Fruit fly (Drosophila melanogaster) whole organism, adult: ENCODE data around the gene Idh.
A peak's percentile ranks its signal among the peaks of the same experiment; 100 is the strongest.

ENCODE experiments used
- CG11617 ChIP-seq: fragments of 200-800 bp; sonication (Bioruptor generic); optimal IDR thresholded peaks from 2 replicates; lab custom pipeline; 2017; ENCODE audit warnings: mild to moderate bottlenecking, missing biosample characterization, missing genetic modification reagents, missing genetic modification characterization
- CG12768 ChIP-seq: fragments of 200-800 bp; sonication (Bioruptor generic); optimal IDR thresholded peaks from 2 replicates; lab custom pipeline; 2017; ENCODE audit warnings: missing biosample characterization, missing genetic modification characterization, mild to moderate bottlenecking, moderate library complexity, missing genetic modification reagents
- CG14711 ChIP-seq: fragments of 200-800 bp; sonication (Bioruptor generic); optimal IDR thresholded peaks from 2 replicates; lab custom pipeline; 2018; ENCODE audit warnings: missing biosample characterization, mild to moderate bottlenecking, missing genetic modification characterization, moderate library complexity
- CG1620 ChIP-seq: fragments of 200-800 bp; sonication (Bioruptor generic); optimal IDR thresholded peaks from 2 replicates; lab custom pipeline; 2016; ENCODE audit warnings: missing biosample characterization, missing genetic modification characterization
- CG33017 ChIP-seq: fragments of 200-800 bp; sonication (Bioruptor generic); optimal IDR thresholded peaks from 2 replicates; lab custom pipeline; 2018; ENCODE audit warnings: missing biosample characterization, mild to moderate bottlenecking, missing genetic modification characterization, moderate library complexity
- CG5204 ChIP-seq: fragments of 200-800 bp; sonication (Bioruptor generic); optimal IDR thresholded peaks from 2 replicates; lab custom pipeline; 2016; ENCODE audit warnings: missing biosample characterization, missing genetic modification characterization
- CG7045 ChIP-seq: fragments of 200-800 bp; sonication (Bioruptor generic); optimal IDR thresholded peaks from 2 replicates; lab custom pipeline; 2017; ENCODE audit warnings: missing biosample characterization, mild to moderate bottlenecking, missing genetic modification characterization
- CG7101 ChIP-seq: fragments of 200-800 bp; sonication (Bioruptor generic); optimal IDR thresholded peaks from 2 replicates; lab custom pipeline; 2018; ENCODE audit warnings: missing biosample characterization, mild to moderate bottlenecking, missing genetic modification characterization, moderate library complexity
- Clk ChIP-seq: fragments of 200-800 bp; sonication (Bioruptor generic); optimal IDR thresholded peaks from 2 replicates; lab custom pipeline; 2017; ENCODE audit warnings: missing biosample characterization, missing genetic modification characterization
- Crg-1 ChIP-seq: fragments of 200-800 bp; sonication (Bioruptor generic); optimal IDR thresholded peaks from 2 replicates; lab custom pipeline; 2016; ENCODE audit warnings: missing biosample characterization, missing genetic modification characterization
- Hr96 ChIP-seq: fragments of 200-800 bp; sonication (Bioruptor generic); optimal IDR thresholded peaks from 2 replicates; lab custom pipeline; 2016; ENCODE audit warnings: missing biosample characterization, missing genetic modification characterization
- Mnt ChIP-seq: fragments of 200-800 bp; sonication (Bioruptor generic); optimal IDR thresholded peaks from 2 replicates; lab custom pipeline; 2016; ENCODE audit warnings: missing biosample characterization, mild to moderate bottlenecking, missing genetic modification characterization
- bab1 ChIP-seq: fragments of 200-800 bp; sonication (Bioruptor generic); optimal IDR thresholded peaks from 3 replicates; lab custom pipeline; 2019; ENCODE audit warnings: missing biosample characterization, mild to moderate bottlenecking, missing genetic modification characterization, moderate library complexity
- cic ChIP-seq: fragments of 200-800 bp; sonication (Bioruptor generic); optimal IDR thresholded peaks from 2 replicates; lab custom pipeline; 2017; ENCODE audit warnings: missing biosample characterization, mild to moderate bottlenecking, missing genetic modification characterization, moderate library complexity
- cnc ChIP-seq, 2 experiments: fragments of >200 bp; optimal IDR thresholded peaks; 2 replicates each; lab custom pipeline; 2017
- kay ChIP-seq: fragments of 200-800 bp; sonication (Bioruptor generic); peaks from one replicate; lab custom pipeline; 2016; ENCODE audit warnings: missing biosample characterization, missing genetic modification characterization, borderline replicate concordance
- ovo ChIP-seq: fragments of 200-800 bp; sonication (Bioruptor generic); optimal IDR thresholded peaks from 2 replicates; lab custom pipeline; 2016; ENCODE audit warnings: missing biosample characterization, missing genetic modification characterization
- pad ChIP-seq: fragments of 200-800 bp; sonication (Bioruptor generic); optimal IDR thresholded peaks from 3 replicates; lab custom pipeline; 2017; ENCODE audit warnings: missing biosample characterization, missing genetic modification characterization, mild to moderate bottlenecking, moderate library complexity, missing genetic modification reagents
- tj ChIP-seq: fragments of 200-800 bp; sonication (Bioruptor generic); optimal IDR thresholded peaks from 3 replicates; lab custom pipeline; 2017; ENCODE audit warnings: missing biosample characterization, mild to moderate bottlenecking, missing genetic modification characterization, moderate library complexity
- toe ChIP-seq: fragments of 200-800 bp; sonication (Bioruptor generic); optimal IDR thresholded peaks from 2 replicates; lab custom pipeline; 2016; ENCODE audit warnings: missing biosample characterization, missing genetic modification characterization

Idh gene

dm6 chr3L:8371538-8371937, 10.8 kb upstream of the Idh start:
- TF ChIP-seq CG1620 (GFP tag; lab: Kevin White, UChicago) (no peak), CG5204 (no peak), Clk (GFP tag; lab: Kevin White, UChicago) (no peak), CG12768 (GFP tag; lab: Kevin White, UChicago) (no peak), cnc (optimal IDR thresholded peaks at IDR 0.05; lab: Kevin White, UChicago) (no peak), pad (GFP tag; lab: Kevin White, UChicago) (no peak), toe (GFP tag; lab: Kevin White, UChicago) (no peak), tj (no peak), Mnt (GFP tag; lab: Kevin White, UChicago) (no peak), CG14711 (tag; lab: Kevin White, UChicago) (no peak), kay (no peak), bab1 (no peak), Hr96 (GFP tag; lab: Kevin White, UChicago) (no peak), CG11617 (GFP tag; lab: Kevin White, UChicago) (no peak)

dm6 chr3L:8370922-8371321, 10.2 kb upstream of the Idh start:
- no peak for TF ChIP-seq CG11617 (GFP tag; lab: Kevin White, UChicago)
- TF ChIP-seq CG12768 (GFP tag; lab: Kevin White, UChicago), result no peak
- TF ChIP-seq CG7101 (tag; lab: Kevin White, UChicago), result no peak
- no peak for TF ChIP-seq CG1620 (GFP tag; lab: Kevin White, UChicago)
- TF ChIP-seq Mnt (GFP tag; lab: Kevin White, UChicago), result no peak
- no peak for TF ChIP-seq toe (GFP tag; lab: Kevin White, UChicago)
- no peak for TF ChIP-seq ovo (GFP tag; lab: Kevin White, UChicago)
- no peak for TF ChIP-seq CG5204
- TF ChIP-seq cnc (optimal IDR thresholded peaks at IDR 0.05; lab: Kevin White, UChicago), result no peak
- no peak for TF ChIP-seq pad (GFP tag; lab: Kevin White, UChicago)
- no peak for TF ChIP-seq Crg-1 (GFP tag; lab: Kevin White, UChicago)
- TF ChIP-seq Hr96 (GFP tag; lab: Kevin White, UChicago), result no peak
- no peak for TF ChIP-seq kay
- no peak for TF ChIP-seq CG14711 (tag; lab: Kevin White, UChicago)
- TF ChIP-seq Clk (GFP tag; lab: Kevin White, UChicago), result no peak
- no peak for TF ChIP-seq tj
- no peak for TF ChIP-seq CG7045 (GFP tag; lab: Kevin White, UChicago)
- no peak for TF ChIP-seq CG33017
- no peak for TF ChIP-seq bab1
- no peak for TF ChIP-seq cic (GFP tag; lab: Kevin White, UChicago)

dm6 chr3L:8369456-8369855, 8.8 kb upstream of the Idh start:
- TF ChIP-seq kay, result peak; percentile 14
- no peak for TF ChIP-seq CG33017

- no peak for TF ChIP-seq CG33017
Measured at dm6 chr3L:8368694-8369344, 8.1 kb upstream of the Idh start.

- TF ChIP-seq Clk (GFP tag; lab: Kevin White, UChicago) (no peak), cic (GFP tag; lab: Kevin White, UChicago) (no peak), pad (GFP tag; lab: Kevin White, UChicago) (no peak), Crg-1 (GFP tag; lab: Kevin White, UChicago) (no peak), cnc (optimal IDR thresholded peaks at IDR 0.05; lab: Kevin White, UChicago) (no peak), tj (no peak), CG7045 (GFP tag; lab: Kevin White, UChicago) (no peak), Hr96 (GFP tag; lab: Kevin White, UChicago) (no peak), CG12768 (GFP tag; lab: Kevin White, UChicago) (no peak), CG33017 (no peak), CG11617 (GFP tag; lab: Kevin White, UChicago) (no peak), CG5204 (no peak), CG1620 (GFP tag; lab: Kevin White, UChicago) (no peak), toe (GFP tag; lab: Kevin White, UChicago) (no peak), CG14711 (tag; lab: Kevin White, UChicago) (no peak), CG7101 (tag; lab: Kevin White, UChicago) (no peak)
Measured at dm6 chr3L:8363266-8363665, 2.6 kb upstream of the Idh start.

dm6 chr3L:8360063-8360642, 553 bp downstream of the Idh start:
- TF ChIP-seq toe (GFP tag; lab: Kevin White, UChicago) (no peak), CG12768 (GFP tag; lab: Kevin White, UChicago) (peak; percentile 26), CG7045 (GFP tag; lab: Kevin White, UChicago) (no peak), CG14711 (tag; lab: Kevin White, UChicago) (no peak), CG7101 (tag; lab: Kevin White, UChicago) (no peak), cic (GFP tag; lab: Kevin White, UChicago) (no peak), kay (peak; percentile 92), Crg-1 (GFP tag; lab: Kevin White, UChicago) (no peak), CG11617 (GFP tag; lab: Kevin White, UChicago) (no peak)
